Worm (Caenorhabditis elegans) whole organism, L2 larva: ENCODE results near the gene F56D6.11.
A peak's percentile ranks its signal among the peaks of the same experiment; 100 is the strongest.

Experiments used
- C34F6.9 ChIP-seq: fragments of 150-350 bp; optimal IDR thresholded peaks from 2 replicates; lab custom pipeline; 2014; ENCODE audit warnings: missing biosample characterization, missing genetic modification characterization
- F13H6.1 ChIP-seq: sonication (generic microtip); optimal IDR thresholded peaks from 2 replicates; lab custom pipeline; 2016; ENCODE audit warnings: missing genetic modification characterization, missing compliant biosample characterization
- R02D3.7 ChIP-seq: fragments of 150-350 bp; optimal IDR thresholded peaks from 2 replicates; lab custom pipeline; 2014; ENCODE audit warnings: missing biosample characterization, missing genetic modification characterization
- Y55F3AM.14 ChIP-seq: fragments of 200-800 bp; sonication (Bioruptor generic); optimal IDR thresholded peaks from 2 replicates; lab custom pipeline; 2018; ENCODE audit warnings: mild to moderate bottlenecking, missing genetic modification characterization, missing compliant biosample characterization
- ZK546.5 ChIP-seq: sonication (generic microtip); optimal IDR thresholded peaks from 2 replicates; lab custom pipeline; 2017; ENCODE audit warnings: missing biosample characterization, missing genetic modification characterization
- alr-1 ChIP-seq: fragments of 150-350 bp; optimal IDR thresholded peaks from 2 replicates; lab custom pipeline; 2014; ENCODE audit warnings: missing biosample characterization, missing genetic modification characterization
- aly-2 ChIP-seq: fragments of 150-350 bp; optimal IDR thresholded peaks from 2 replicates; lab custom pipeline; 2014; ENCODE audit warnings: missing biosample characterization, missing genetic modification characterization
- blmp-1 ChIP-seq: sonication (generic microtip); optimal IDR thresholded peaks from 2 replicates; lab custom pipeline; 2017; ENCODE audit warnings: missing genetic modification characterization, mild to moderate bottlenecking, missing compliant biosample characterization, antibody characterized with exemption, moderate library complexity; ENCODE audit not compliant: insufficient read depth
- ceh-16 ChIP-seq: fragments of 150-350 bp; optimal IDR thresholded peaks from 2 replicates; lab custom pipeline; 2014; ENCODE audit warnings: missing biosample characterization, missing genetic modification characterization
- ceh-82 ChIP-seq: fragments of 150-350 bp; optimal IDR thresholded peaks from 2 replicates; lab custom pipeline; 2014; ENCODE audit warnings: missing biosample characterization, missing genetic modification characterization
- crh-2 ChIP-seq: sonication (generic microtip); optimal IDR thresholded peaks from 2 replicates; lab custom pipeline; 2017; ENCODE audit warnings: missing biosample characterization, missing genetic modification characterization
- dmd-4 ChIP-seq: sonication (generic microtip); optimal IDR thresholded peaks from 2 replicates; lab custom pipeline; 2017; ENCODE audit warnings: missing biosample characterization, missing genetic modification characterization
- egl-27 ChIP-seq: sonication (generic microtip); optimal IDR thresholded peaks from 3 replicates; lab custom pipeline; 2017; ENCODE audit warnings: missing biosample characterization, missing genetic modification reagents, missing genetic modification characterization
- elt-1 ChIP-seq: fragments of 150-350 bp; optimal IDR thresholded peaks from 2 replicates; lab custom pipeline; 2014; ENCODE audit warnings: missing biosample characterization, missing genetic modification characterization
- elt-3 ChIP-seq: sonication (generic microtip); optimal IDR thresholded peaks from 2 replicates; lab custom pipeline; 2017; ENCODE audit warnings: missing biosample characterization, missing genetic modification characterization
- fos-1 ChIP-seq: fragments of 150-350 bp; optimal IDR thresholded peaks from 2 replicates; lab custom pipeline; 2014; ENCODE audit warnings: missing biosample characterization, missing genetic modification characterization
- gmeb-1 ChIP-seq: fragments of 150-350 bp; optimal IDR thresholded peaks from 2 replicates; lab custom pipeline; 2014; ENCODE audit warnings: missing biosample characterization, missing genetic modification characterization
- lin-13 ChIP-seq: fragments of 150-350 bp; optimal IDR thresholded peaks from 2 replicates; lab custom pipeline; 2014; ENCODE audit warnings: missing biosample characterization, missing genetic modification reagents, missing genetic modification characterization
- lin-39 ChIP-seq: fragments of 150-350 bp; optimal IDR thresholded peaks from 2 replicates; lab custom pipeline; 2014; ENCODE audit warnings: missing biosample characterization, missing genetic modification reagents, missing genetic modification characterization
- lsy-2 ChIP-seq, 2 experiments: fragments of 150-350 bp in 1 of 2; sonication (generic microtip) in 1 of 2; optimal IDR thresholded peaks; 2 replicates each; lab custom pipeline; 2014 to 2017; ENCODE audit warnings: missing biosample characterization in 2 of 2, missing genetic modification characterization in 2 of 2
- mab-5 ChIP-seq: fragments of 150-350 bp; optimal IDR thresholded peaks from 2 replicates; lab custom pipeline; 2014; ENCODE audit warnings: missing biosample characterization, missing genetic modification characterization
- nhr-11 ChIP-seq: fragments of 150-350 bp; optimal IDR thresholded peaks from 2 replicates; lab custom pipeline; 2014; ENCODE audit warnings: missing biosample characterization, missing genetic modification characterization
- nhr-12 ChIP-seq: fragments of 150-350 bp; optimal IDR thresholded peaks from 2 replicates; lab custom pipeline; 2014; ENCODE audit warnings: missing biosample characterization, missing genetic modification characterization
- nhr-129 ChIP-seq: fragments of 150-350 bp; optimal IDR thresholded peaks from 2 replicates; lab custom pipeline; 2014; ENCODE audit warnings: missing biosample characterization, missing genetic modification characterization
- nhr-21 ChIP-seq: fragments of 150-350 bp; optimal IDR thresholded peaks from 2 replicates; lab custom pipeline; 2014; ENCODE audit warnings: missing biosample characterization, missing genetic modification characterization
- nhr-23 ChIP-seq: fragments of 150-350 bp; optimal IDR thresholded peaks from 2 replicates; lab custom pipeline; 2014; ENCODE audit warnings: missing biosample characterization, missing genetic modification reagents, missing genetic modification characterization
- nhr-237 ChIP-seq: fragments of 150-350 bp; optimal IDR thresholded peaks from 2 replicates; lab custom pipeline; 2014; ENCODE audit warnings: missing biosample characterization, missing genetic modification characterization
- nhr-25 ChIP-seq: fragments of 150-350 bp; sonication (generic microtip); optimal IDR thresholded peaks from 3 replicates; lab custom pipeline; 2014; ENCODE audit warnings: missing biosample characterization, missing genetic modification characterization
- nhr-6 ChIP-seq: fragments of 150-350 bp; optimal IDR thresholded peaks from 2 replicates; lab custom pipeline; 2014; ENCODE audit warnings: missing biosample characterization, missing genetic modification characterization
- peb-1 ChIP-seq: fragments of 150-350 bp; optimal IDR thresholded peaks from 2 replicates; lab custom pipeline; 2014; ENCODE audit warnings: missing biosample characterization, missing genetic modification characterization
- sem-4 ChIP-seq: fragments of 150-350 bp; optimal IDR thresholded peaks from 2 replicates; lab custom pipeline; 2014; ENCODE audit warnings: missing biosample characterization, missing genetic modification reagents, missing genetic modification characterization
- skn-1 ChIP-seq: sonication (generic microtip); optimal IDR thresholded peaks from 2 replicates; lab custom pipeline; 2017; ENCODE audit warnings: missing biosample characterization, missing genetic modification characterization
- sma-3 ChIP-seq: sonication (generic microtip); optimal IDR thresholded peaks from 2 replicates; lab custom pipeline; 2016; ENCODE audit warnings: missing genetic modification reagents, missing genetic modification characterization, missing compliant biosample characterization
- sma-9 ChIP-seq, 2 experiments: fragments of 150-350 bp in 1 of 2; sonication (generic microtip) in 1 of 2; optimal IDR thresholded peaks; 2 replicates each; lab custom pipeline; 2014 to 2016; ENCODE audit warnings: missing genetic modification characterization in 2 of 2, mild to moderate bottlenecking in 1 of 2, missing biosample characterization in 1 of 2, missing compliant biosample characterization in 1 of 2, missing genetic modification reagents in 1 of 2, moderate library complexity in 1 of 2
- snpc-4 ChIP-seq: fragments of 150-350 bp; optimal IDR thresholded peaks from 2 replicates; lab custom pipeline; 2014; ENCODE audit warnings: missing biosample characterization, missing genetic modification characterization
- unc-39 ChIP-seq: fragments of 150-350 bp; optimal IDR thresholded peaks from 2 replicates; lab custom pipeline; 2014; ENCODE audit warnings: missing biosample characterization, missing genetic modification characterization
- unc-55 ChIP-seq: fragments of 150-350 bp; sonication (generic microtip); optimal IDR thresholded peaks from 3 replicates; lab custom pipeline; 2014; ENCODE audit warnings: missing biosample characterization, missing genetic modification reagents, missing genetic modification characterization
- unc-62 ChIP-seq: fragments of 150-350 bp; optimal IDR thresholded peaks from 2 replicates; lab custom pipeline; 2014; ENCODE audit warnings: missing biosample characterization, missing genetic modification reagents, missing genetic modification characterization
- zag-1 ChIP-seq: fragments of 150-350 bp; optimal IDR thresholded peaks from 2 replicates; lab custom pipeline; 2014; ENCODE audit warnings: missing biosample characterization, missing genetic modification characterization
- ztf-1 ChIP-seq: fragments of 200-800 bp; sonication (Bioruptor generic); conservative IDR thresholded peaks from 2 replicates; pipeline ENCODE4 v1.3.6; 2022; ENCODE audit warnings: missing genetic modification characterization, missing compliant biosample characterization
- ztf-11 ChIP-seq: sonication (generic microtip); optimal IDR thresholded peaks from 2 replicates; lab custom pipeline; 2017; ENCODE audit warnings: missing biosample characterization, missing genetic modification characterization
- ztf-4 ChIP-seq: fragments of 150-350 bp; optimal IDR thresholded peaks from 2 replicates; lab custom pipeline; 2014; ENCODE audit warnings: missing biosample characterization, missing genetic modification characterization

Gene F56D6.11

ce11 chrIV:3881119-3881518, 25.2 kb downstream of the F56D6.11 start, which contains the start of the genes F37C4.8 and oac-23:
Gene F37C4.8, minus strand, starts transcription at chrIV:3881219.
Gene oac-23, plus strand, starts transcription at chrIV:3881441.
- TF ChIP-seq C34F6.9 (tag; lab: Kevin White, UChicago) (no peak), nhr-25 (tag; lab: Kevin White, UChicago) (no peak), nhr-12 (no peak), peb-1 (tag; lab: Kevin White, UChicago) (no peak), mab-5 (no peak), nhr-21 (tag; lab: Kevin White, UChicago) (no peak), unc-39 (tag; lab: Kevin White, UChicago) (no peak), lin-13 (no peak), lin-39 (tag; lab: Kevin White, UChicago) (no peak), alr-1 (tag; lab: Kevin White, UChicago) (no peak), ztf-4 (tag; lab: Kevin White, UChicago) (no peak), ZK546.5 (tag; lab: Kevin White, UChicago) (no peak), egl-27 (no peak), blmp-1 (tag; lab: Kevin White, UChicago) (no peak), ceh-82 (no peak), dmd-4 (tag; lab: Kevin White, UChicago) (no peak), sma-3 (GFP tag; lab: Kevin White, UChicago) (no peak), ztf-11 (tag; lab: Kevin White, UChicago) (no peak), ceh-16 (tag; lab: Kevin White, UChicago) (no peak), nhr-129 (no peak)

ce11 chrIV:3878283-3878938, 27.9 kb downstream of the F56D6.11 start, which contains the start of gene F37C4.6:
Gene F37C4.6, minus strand, starts transcription at chrIV:3878333.
- peak; percentile 27 for TF ChIP-seq fos-1 (tag; lab: Kevin White, UChicago)
- no peak for TF ChIP-seq dmd-4 (tag; lab: Kevin White, UChicago)
- TF ChIP-seq, all 48 proteins: peak for 1

ce11 chrIV:3876955-3877354, 29.3 kb downstream of the F56D6.11 start:
- TF ChIP-seq elt-1 (tag; lab: Kevin White, UChicago) (no peak), ztf-1 (GFP tag; lab: Robert Waterston, UW) (no peak), skn-1 (tag; lab: Kevin White, UChicago) (no peak), nhr-11 (tag; lab: Kevin White, UChicago) (no peak), snpc-4 (no peak), ZK546.5 (tag; lab: Kevin White, UChicago) (no peak), R02D3.7 (tag; lab: Kevin White, UChicago) (no peak), lsy-2 (tag; optimal IDR thresholded peaks at IDR 0.05; lab: Kevin White, UChicago) (no peak), Y55F3AM.14 (GFP tag; lab: Kevin White, UChicago) (no peak), peb-1 (tag; lab: Kevin White, UChicago) (no peak), nhr-25 (tag; lab: Kevin White, UChicago) (no peak)

- TF ChIP-seq ztf-1 (GFP tag; lab: Robert Waterston, UW) (no peak), crh-2 (tag; lab: Kevin White, UChicago) (peak; percentile 31), nhr-12 (no peak), C34F6.9 (tag; lab: Kevin White, UChicago) (peak; percentile 59), fos-1 (tag; lab: Kevin White, UChicago) (peak; percentile 82), aly-2 (tag; lab: Kevin White, UChicago) (no peak), F13H6.1 (tag; lab: Kevin White, UChicago) (peak; percentile 33), R02D3.7 (tag; lab: Kevin White, UChicago) (no peak), nhr-6 (tag; lab: Kevin White, UChicago) (no peak), nhr-25 (tag; lab: Kevin White, UChicago) (no peak), mab-5 (peak; percentile 85), Y55F3AM.14 (GFP tag; lab: Kevin White, UChicago) (peak; percentile 41), sma-9 (GFP tag; optimal IDR thresholded peaks at IDR 0.05; lab: Kevin White, UChicago) (peak; percentile 73), sma-9 (tag; optimal IDR thresholded peaks at IDR 0.05; lab: Kevin White, UChicago) (no peak), blmp-1 (tag; lab: Kevin White, UChicago) (no peak), dmd-4 (tag; lab: Kevin White, UChicago) (no peak), sem-4 (tag; lab: Kevin White, UChicago) (peak; percentile 45), ceh-82 (no peak), unc-62 (no peak), sma-3 (GFP tag; lab: Kevin White, UChicago) (peak; percentile 42), nhr-23 (tag; lab: Kevin White, UChicago) (no peak), unc-55 (GFP tag; lab: Kevin White, UChicago) (peak; percentile 75), unc-39 (tag; lab: Kevin White, UChicago) (no peak), nhr-237 (tag; lab: Kevin White, UChicago) (no peak), nhr-129 (peak; percentile 47), lin-13 (no peak), elt-1 (tag; lab: Kevin White, UChicago) (no peak), zag-1 (tag; lab: Kevin White, UChicago) (no peak), gmeb-1 (tag; lab: Kevin White, UChicago) (no peak), snpc-4 (no peak), egl-27 (peak; percentile 21), elt-3 (tag; lab: Kevin White, UChicago) (no peak), ZK546.5 (tag; lab: Kevin White, UChicago) (no peak), skn-1 (tag; lab: Kevin White, UChicago) (no peak), lin-39 (tag; lab: Kevin White, UChicago) (no peak)
These were observed 31.0 kb downstream of the F56D6.11 start for ce11 chrIV:3875260-3875659.
